In the genomic region with DNA sequence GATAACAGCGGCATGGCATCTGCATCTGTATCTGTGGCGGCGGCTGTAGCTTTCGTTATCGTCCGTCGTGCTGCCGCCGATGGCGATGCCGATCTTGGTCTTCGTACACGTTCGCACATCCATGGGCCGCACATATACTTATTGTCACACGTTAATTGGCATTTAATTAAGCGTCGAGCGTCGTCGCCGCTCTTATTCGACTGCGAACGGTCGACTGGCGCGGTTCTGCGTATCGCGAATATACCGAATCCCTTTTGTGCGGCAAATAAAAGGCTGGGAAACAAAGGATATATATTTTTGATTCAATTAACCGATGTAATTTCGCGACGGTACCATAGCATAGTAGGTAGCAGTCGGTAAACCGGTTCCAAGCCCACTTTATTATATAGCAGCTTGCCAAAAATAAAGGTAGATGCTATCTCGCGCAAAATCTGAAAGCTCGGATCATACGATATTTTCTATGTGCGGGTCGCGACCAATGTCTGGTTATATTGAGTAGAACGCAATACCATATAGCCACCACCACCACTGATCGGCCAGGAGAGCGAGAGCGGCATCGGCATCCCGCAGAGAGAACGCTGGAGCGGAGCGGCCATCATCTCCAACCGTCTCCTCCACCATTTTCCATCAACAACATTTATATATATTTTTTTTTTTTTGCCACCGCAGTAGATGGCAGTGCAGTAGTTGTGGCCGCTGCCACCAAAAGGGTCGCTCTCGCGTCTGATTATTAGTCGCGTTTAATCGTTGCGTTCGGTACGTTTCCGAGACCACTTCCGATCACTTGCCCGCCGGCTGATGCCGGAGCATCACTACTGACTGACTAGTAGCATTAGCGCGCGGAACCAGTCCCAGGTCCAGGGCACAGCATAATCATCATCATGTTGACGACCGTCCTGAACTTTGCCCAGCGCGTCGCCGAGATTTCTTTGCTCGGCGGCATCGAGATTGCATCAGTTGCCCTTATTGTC, we compare ENCODE assay signal across 3 fruit fly cellular contexts.
TF ChIP-seq lines count a peak whose summit lies in the region.

A gene (plus strand): TSS at position 192 of the 971 bp plus-strand sequence.

TF ChIP-seq in whole organism, adult, 20 proteins besides CTCF, POLR2A, EP300 and RAD21 (continued from another document):
- TF ChIP-seq CG1620 (GFP tag; optimal IDR thresholded peaks at IDR 0.05; lab: Kevin White, UChicago), result no peak
- no peak for TF ChIP-seq CG7101 (tag; optimal IDR thresholded peaks at IDR 0.05; lab: Kevin White, UChicago)
- peak; percentile 14 for TF ChIP-seq CG7045 (GFP tag; optimal IDR thresholded peaks at IDR 0.05; lab: Kevin White, UChicago)
- TF ChIP-seq Clk (GFP tag; optimal IDR thresholded peaks at IDR 0.05; lab: Kevin White, UChicago), result peak; percentile 43
- peak; percentile 73 for TF ChIP-seq cic (GFP tag; optimal IDR thresholded peaks at IDR 0.05; lab: Kevin White, UChicago)

TF ChIP-seq in whole organism, embryonic, 481 proteins besides CTCF, POLR2A, EP300 and RAD21 (continued from another document and continues in another):
- no peak for TF ChIP-seq repo (GFP tag; optimal IDR thresholded peaks at IDR 0.05; lab: Kevin White, UChicago)
- TF ChIP-seq btn (GFP tag; optimal IDR thresholded peaks at IDR 0.05; lab: Kevin White, UChicago), result no peak
- no peak for TF ChIP-seq CG10431 (GFP tag; optimal IDR thresholded peaks at IDR 0.05; lab: Kevin White, UChicago)
- TF ChIP-seq CG12769 (tag; optimal IDR thresholded peaks at IDR 0.05; lab: Kevin White, UChicago), result peak; percentile 23
- TF ChIP-seq bbx (GFP tag; IDR thresholded peaks at IDR 0.05; lab: Robert Waterston, UW; ENCODE audit: partially characterized antibody), result no peak
- no peak for TF ChIP-seq CG1602 (GFP tag; optimal IDR thresholded peaks at IDR 0.05; lab: Kevin White, UChicago)
- TF ChIP-seq CG43689 (GFP tag; IDR thresholded peaks at IDR 0.05; lab: Robert Waterston, UW), result 0 out of 2 replicates have a peak, but pooled peaks have one; percentile 6
- no peak for TF ChIP-seq CG2116 (GFP tag; optimal IDR thresholded peaks at IDR 0.05; lab: Kevin White, UChicago)
- TF ChIP-seq CG30431 (GFP tag; optimal IDR thresholded peaks at IDR 0.05; lab: Kevin White, UChicago), result no peak
- TF ChIP-seq CG14710 (tag; optimal IDR thresholded peaks at IDR 0.05; lab: Kevin White, UChicago), result no peak
- TF ChIP-seq sna (GFP tag; IDR thresholded peaks at IDR 0.05; lab: Robert Waterston, UW; ENCODE audit: partially characterized antibody), result no peak
- peak; percentile 17 for TF ChIP-seq Jarid2 (GFP tag; optimal IDR thresholded peaks at IDR 0.05; lab: Kevin White, UChicago)
- TF ChIP-seq pan (optimal IDR thresholded peaks at IDR 0.05; lab: Kevin White, UChicago), result no peak
- TF ChIP-seq pan (GFP tag; optimal IDR thresholded peaks at IDR 0.05 in 1 of 2, IDR thresholded peaks at IDR 0.05 in 1 of 2), result no peak
- TF ChIP-seq Usf (GFP tag; optimal IDR thresholded peaks at IDR 0.05; lab: Kevin White, UChicago), result no peak
- TF ChIP-seq ap (GFP tag; IDR thresholded peaks at IDR 0.05; lab: Robert Waterston, UW), result no peak
- TF ChIP-seq CG6765 (GFP tag; optimal IDR thresholded peaks at IDR 0.05; lab: Kevin White, UChicago), result peak; percentile 38
- TF ChIP-seq hth (optimal IDR thresholded peaks at IDR 0.05; lab: Kevin White, UChicago), result no peak
- no peak for TF ChIP-seq NfI (GFP tag; optimal IDR thresholded peaks at IDR 0.05; lab: Kevin White, UChicago)
- TF ChIP-seq Neu2 (GFP tag; optimal IDR thresholded peaks at IDR 0.05; lab: Kevin White, UChicago; ENCODE audit: borderline replicate concordance), result no peak
- no peak for TF ChIP-seq CG42726 (GFP tag; IDR thresholded peaks at IDR 0.05; lab: Robert Waterston, UW; ENCODE audit: partially characterized antibody)
- TF ChIP-seq CG7987 (GFP tag; optimal IDR thresholded peaks at IDR 0.05; lab: Kevin White, UChicago), result peak; percentile 67
- TF ChIP-seq TFAM (GFP tag; optimal IDR thresholded peaks at IDR 0.05; lab: Kevin White, UChicago), result no peak
- TF ChIP-seq CG6654 (GFP tag; optimal IDR thresholded peaks at IDR 0.05; lab: Kevin White, UChicago), result no peak
- TF ChIP-seq CG7963 (GFP tag; IDR thresholded peaks at IDR 0.05; lab: Robert Waterston, UW; ENCODE audit: partially characterized antibody), result no peak
- TF ChIP-seq dati (GFP tag; IDR thresholded peaks at IDR 0.05; lab: Robert Waterston, UW), result 0 out of 2 replicates have a peak, but pooled peaks have one; percentile 26
- no peak for TF ChIP-seq gcm (GFP tag; optimal IDR thresholded peaks at IDR 0.05; lab: Kevin White, UChicago)
- no peak for TF ChIP-seq Chrac-16 (GFP tag; optimal IDR thresholded peaks at IDR 0.05; lab: Kevin White, UChicago)
- peak; percentile 99 for TF ChIP-seq CG13894 (tag; optimal IDR thresholded peaks at IDR 0.05; lab: Kevin White, UChicago)
- TF ChIP-seq Bgb (GFP tag; IDR thresholded peaks at IDR 0.05; lab: Robert Waterston, UW; ENCODE audit: partially characterized antibody), result no peak
- TF ChIP-seq CG2889 (GFP tag; IDR thresholded peaks at IDR 0.05; lab: Robert Waterston, UW), result no peak
- TF ChIP-seq NC2α (GFP tag; optimal IDR thresholded peaks at IDR 0.05; lab: Kevin White, UChicago), result no peak
- TF ChIP-seq YL-1 (GFP tag; optimal IDR thresholded peaks at IDR 0.05; lab: Kevin White, UChicago), result no peak
- peak; percentile 45 for TF ChIP-seq sens (GFP tag; lab: Kevin White, UChicago)
- no peak for TF ChIP-seq Hr39 (optimal IDR thresholded peaks at IDR 0.05; lab: Kevin White, UChicago)
- TF ChIP-seq ci (GFP tag; IDR thresholded peaks at IDR 0.05; lab: Robert Waterston, UW), result 0 out of 3 replicates have a peak, but pooled peaks have one; percentile 15
- no peak for TF ChIP-seq Hey (tag; optimal IDR thresholded peaks at IDR 0.05; lab: Kevin White, UChicago)
- no peak for TF ChIP-seq CG7357 (GFP tag; IDR thresholded peaks at IDR 0.05; lab: Robert Waterston, UW)
- TF ChIP-seq CG2120 (GFP tag; optimal IDR thresholded peaks at IDR 0.05; lab: Kevin White, UChicago), result no peak
- no peak for TF ChIP-seq tio (GFP tag; optimal IDR thresholded peaks at IDR 0.05; lab: Kevin White, UChicago)
- TF ChIP-seq nmo (GFP tag; optimal IDR thresholded peaks at IDR 0.05; lab: Kevin White, UChicago), result no peak
- TF ChIP-seq sim (GFP tag; IDR thresholded peaks at IDR 0.05; lab: Robert Waterston, UW), result no peak
- TF ChIP-seq CG4282 (GFP tag; optimal IDR thresholded peaks at IDR 0.05; lab: Kevin White, UChicago), result no peak
- TF ChIP-seq CG13287 (GFP tag; IDR thresholded peaks at IDR 0.05; lab: Robert Waterston, UW; ENCODE audit: partially characterized antibody), result 0 out of 2 replicates have a peak, but pooled peaks have one; percentile 19
- no peak for TF ChIP-seq CG9876 (GFP tag; optimal IDR thresholded peaks at IDR 0.05; lab: Kevin White, UChicago)
- TF ChIP-seq CG12236 (GFP tag; optimal IDR thresholded peaks at IDR 0.05; lab: Kevin White, UChicago), result no peak
- no peak for TF ChIP-seq emc (GFP tag; optimal IDR thresholded peaks at IDR 0.05; lab: Kevin White, UChicago)
- no peak for TF ChIP-seq fd102C (GFP tag; optimal IDR thresholded peaks at IDR 0.05; lab: Kevin White, UChicago)
- TF ChIP-seq gfzf (GFP tag; optimal IDR thresholded peaks at IDR 0.05; lab: Kevin White, UChicago), result no peak
- TF ChIP-seq nom (GFP tag; optimal IDR thresholded peaks at IDR 0.05; lab: Kevin White, UChicago), result peak; percentile 94
- TF ChIP-seq oc (tag; optimal IDR thresholded peaks at IDR 0.05; lab: Kevin White, UChicago), result no peak
- no peak for TF ChIP-seq CG31365 (tag; optimal IDR thresholded peaks at IDR 0.05; lab: Kevin White, UChicago)
- TF ChIP-seq mirr (GFP tag; optimal IDR thresholded peaks at IDR 0.05; lab: Kevin White, UChicago), result peak; percentile 15
- TF ChIP-seq CG17829 (tag; optimal IDR thresholded peaks at IDR 0.05; lab: Kevin White, UChicago), result no peak
- no peak for TF ChIP-seq twi (tag; optimal IDR thresholded peaks at IDR 0.05; lab: Kevin White, UChicago)
- TF ChIP-seq slbo (GFP tag; IDR thresholded peaks at IDR 0.05; lab: Robert Waterston, UW), result no peak
- TF ChIP-seq ind (GFP tag; optimal IDR thresholded peaks at IDR 0.05; lab: Kevin White, UChicago), result no peak
- TF ChIP-seq lab (GFP tag; optimal IDR thresholded peaks at IDR 0.05; lab: Kevin White, UChicago), result peak; percentile 21

TF ChIP-seq in whole organism, prepupa, 60 proteins besides CTCF, POLR2A, EP300 and RAD21 (continued from another document):
- TF ChIP-seq CG6163 (GFP tag; IDR thresholded peaks at IDR 0.05; lab: Robert Waterston, UW), result peak; percentile 67; the same call in 2 of the 3 replicates
- peak; percentile 38 for TF ChIP-seq esn (GFP tag; optimal IDR thresholded peaks at IDR 0.05; lab: Kevin White, UChicago)
- TF ChIP-seq Hr38 (GFP tag; optimal IDR thresholded peaks at IDR 0.05; lab: Kevin White, UChicago), result no peak
- peak; percentile 32 for TF ChIP-seq Sox102F (GFP tag; optimal IDR thresholded peaks at IDR 0.05; lab: Kevin White, UChicago)
- no peak for TF ChIP-seq lz (GFP tag; optimal IDR thresholded peaks at IDR 0.05; lab: Kevin White, UChicago)
- TF ChIP-seq Sox14 (GFP tag; optimal IDR thresholded peaks at IDR 0.05; lab: Kevin White, UChicago), result peak; percentile 82
- no peak for TF ChIP-seq net (GFP tag; optimal IDR thresholded peaks at IDR 0.05; lab: Kevin White, UChicago)
- peak; percentile 4 for TF ChIP-seq Met (GFP tag; optimal IDR thresholded peaks at IDR 0.05; lab: Kevin White, UChicago)
- TF ChIP-seq CG3919 (GFP tag; optimal IDR thresholded peaks at IDR 0.05; lab: Kevin White, UChicago), result no peak
- no peak for TF ChIP-seq CG8319 (GFP tag; optimal IDR thresholded peaks at IDR 0.05; lab: Kevin White, UChicago)
- no peak for TF ChIP-seq Lpt (GFP tag; optimal IDR thresholded peaks at IDR 0.05; lab: Kevin White, UChicago)
- no peak for TF ChIP-seq CG3032 (tag; optimal IDR thresholded peaks at IDR 0.05; lab: Kevin White, UChicago)
- no peak for TF ChIP-seq CG11902 (GFP tag; optimal IDR thresholded peaks at IDR 0.05; lab: Kevin White, UChicago)
- TF ChIP-seq Hr4 (GFP tag; optimal IDR thresholded peaks at IDR 0.05; lab: Kevin White, UChicago), result no peak
- peak; percentile 12 for TF ChIP-seq fkh (GFP tag; optimal IDR thresholded peaks at IDR 0.05; lab: Kevin White, UChicago)
- TF ChIP-seq CG6808 (GFP tag; optimal IDR thresholded peaks at IDR 0.05; lab: Kevin White, UChicago), result peak; percentile 33
- TF ChIP-seq Eip78C (GFP tag; lab: Kevin White, UChicago), result peak; percentile 60
- peak; percentile 47 for TF ChIP-seq CG1621 (tag; optimal IDR thresholded peaks at IDR 0.05; lab: Kevin White, UChicago)
- no peak for TF ChIP-seq CG7368 (GFP tag; optimal IDR thresholded peaks at IDR 0.05; lab: Kevin White, UChicago)
- TF ChIP-seq CG10669 (GFP tag; optimal IDR thresholded peaks at IDR 0.05; lab: Kevin White, UChicago), result peak; percentile 1
- TF ChIP-seq CG10631 (GFP tag; optimal IDR thresholded peaks at IDR 0.05; lab: Kevin White, UChicago), result no peak
- TF ChIP-seq CG16779 (tag; optimal IDR thresholded peaks at IDR 0.05; lab: Kevin White, UChicago), result no peak
- TF ChIP-seq acj6 (GFP tag; optimal IDR thresholded peaks at IDR 0.05; lab: Kevin White, UChicago), result no peak
- no peak for TF ChIP-seq CG31627 (GFP tag; optimal IDR thresholded peaks at IDR 0.05; lab: Kevin White, UChicago)
- no peak for TF ChIP-seq Eip75B (GFP tag; optimal IDR thresholded peaks at IDR 0.05; lab: Kevin White, UChicago)
- TF ChIP-seq Ets96B (tag; optimal IDR thresholded peaks at IDR 0.05; lab: Kevin White, UChicago), result no peak
- no peak for TF ChIP-seq CG34406 (GFP tag; optimal IDR thresholded peaks at IDR 0.05; lab: Kevin White, UChicago)
- no peak for TF ChIP-seq CG15336 (GFP tag; IDR thresholded peaks at IDR 0.05; lab: Robert Waterston, UW)
- no peak for TF ChIP-seq CG6792 (GFP tag; optimal IDR thresholded peaks at IDR 0.05; lab: Kevin White, UChicago)
- no peak for TF ChIP-seq Blimp-1 (GFP tag; optimal IDR thresholded peaks at IDR 0.05; lab: Kevin White, UChicago)
- TF ChIP-seq pdm3 (GFP tag; optimal IDR thresholded peaks at IDR 0.05; lab: Kevin White, UChicago), result no peak
- no peak for TF ChIP-seq Gug (GFP tag; IDR thresholded peaks at IDR 0.05; lab: Robert Waterston, UW)
- TF ChIP-seq cyc (GFP tag; optimal IDR thresholded peaks at IDR 0.05; lab: Kevin White, UChicago), result no peak
- TF ChIP-seq Eip93F (GFP tag; optimal IDR thresholded peaks at IDR 0.05; lab: Kevin White, UChicago), result peak; percentile 43
- TF ChIP-seq CG11294 (GFP tag; IDR thresholded peaks at IDR 0.05; lab: Robert Waterston, UW), result no peak
- peak; percentile 42 to 68 for TF ChIP-seq ss (GFP tag; optimal IDR thresholded peaks at IDR 0.05; lab: Kevin White, UChicago)
- no peak for TF ChIP-seq Smox (GFP tag; optimal IDR thresholded peaks at IDR 0.05; lab: Kevin White, UChicago)
- TF ChIP-seq salr (GFP tag; optimal IDR thresholded peaks at IDR 0.05; lab: Kevin White, UChicago), result no peak
- peak; percentile 50 for TF ChIP-seq vri (GFP tag; optimal IDR thresholded peaks at IDR 0.05; lab: Kevin White, UChicago)
- TF ChIP-seq CG8632 (GFP tag; optimal IDR thresholded peaks at IDR 0.05; lab: Kevin White, UChicago), result no peak
